5 fruit fly cellular contexts compared by ENCODE assay signal in the genomic region with DNA sequence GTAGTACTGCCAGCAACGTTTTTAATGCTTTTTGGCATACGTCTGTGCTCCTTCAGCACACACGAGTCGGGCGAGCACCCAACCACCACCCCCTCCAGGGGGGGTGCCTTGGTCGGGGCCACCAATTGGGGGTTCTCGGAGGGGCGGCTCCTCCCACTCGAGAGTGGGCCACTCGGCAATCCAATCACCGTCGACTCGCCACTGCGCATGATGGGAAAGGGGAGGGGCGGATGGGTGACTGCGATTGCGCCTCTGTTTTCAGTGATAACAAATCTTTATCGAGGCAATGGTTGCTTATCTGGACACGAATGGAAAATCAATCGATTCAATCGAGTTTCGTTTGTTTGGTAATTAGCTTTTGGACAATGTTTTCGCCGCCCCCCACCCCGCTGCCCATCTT.
A peak's percentile ranks its signal among the peaks of the same experiment; 100 is the strongest.
TF ChIP-seq lines count a peak whose summit lies in the region.

No protein-coding gene starts in this region.

- TF ChIP-seq CTCF in whole organism, embryonic (GFP tag; optimal IDR thresholded peaks at IDR 0.05; lab: Kevin White, UChicago) = no peak

TF ChIP-seq in whole organism, adult, 20 proteins besides CTCF, POLR2A, EP300 and RAD21:
- TF ChIP-seq Mnt (GFP tag; optimal IDR thresholded peaks at IDR 0.05; lab: Kevin White, UChicago) (no peak), Hr96 (GFP tag; optimal IDR thresholded peaks at IDR 0.05; lab: Kevin White, UChicago) (no peak), pad (GFP tag; optimal IDR thresholded peaks at IDR 0.05; lab: Kevin White, UChicago) (peak; percentile 25)

TF ChIP-seq in whole organism, embryonic, 481 proteins besides CTCF, POLR2A, EP300 and RAD21 (continues in another document):
- no peak for TF ChIP-seq Xbp1 (GFP tag; optimal IDR thresholded peaks at IDR 0.05; lab: Kevin White, UChicago)
- no peak for TF ChIP-seq Eip74EF (GFP tag; optimal IDR thresholded peaks at IDR 0.05; lab: Kevin White, UChicago)
- TF ChIP-seq B-H1 (GFP tag; IDR thresholded peaks at IDR 0.05; lab: Robert Waterston, UW) = no peak
- no peak for TF ChIP-seq trem (tag; optimal IDR thresholded peaks at IDR 0.05; lab: Kevin White, UChicago)
- no peak for TF ChIP-seq CG7357 (GFP tag; IDR thresholded peaks at IDR 0.05; lab: Robert Waterston, UW)
- peak; percentile 81 for TF ChIP-seq pfk (GFP tag; optimal IDR thresholded peaks at IDR 0.05; lab: Kevin White, UChicago)
- peak; percentile 99 for TF ChIP-seq sd (tag; optimal IDR thresholded peaks at IDR 0.05; lab: Kevin White, UChicago)
- no peak for TF ChIP-seq oc (tag; optimal IDR thresholded peaks at IDR 0.05; lab: Kevin White, UChicago)
- TF ChIP-seq pita (GFP tag; optimal IDR thresholded peaks at IDR 0.05; lab: Kevin White, UChicago) = no peak
- no peak for TF ChIP-seq odd (GFP tag; optimal IDR thresholded peaks at IDR 0.05; lab: Kevin White, UChicago)
- no peak for TF ChIP-seq croc (GFP tag; conservative IDR thresholded peaks at IDR 0.05; lab: Robert Waterston, UW)
- no peak for TF ChIP-seq tx (GFP tag; optimal IDR thresholded peaks at IDR 0.05; lab: Kevin White, UChicago)
- no peak for TF ChIP-seq CG12769 (tag; optimal IDR thresholded peaks at IDR 0.05; lab: Kevin White, UChicago)
- 0 out of 2 replicates have a peak, but pooled peaks have one; percentile 9 for TF ChIP-seq sob (GFP tag; IDR thresholded peaks at IDR 0.05; lab: Robert Waterston, UW)
- no peak for TF ChIP-seq CG14965 (GFP tag; optimal IDR thresholded peaks at IDR 0.05; lab: Kevin White, UChicago; ENCODE audit: borderline replicate concordance)
- no peak for TF ChIP-seq CG18764 (GFP tag; optimal IDR thresholded peaks at IDR 0.05; lab: Kevin White, UChicago)
- TF ChIP-seq CG12744 (GFP tag; optimal IDR thresholded peaks at IDR 0.05; lab: Kevin White, UChicago) = no peak
- TF ChIP-seq CG12155 (GFP tag; optimal IDR thresholded peaks at IDR 0.05; lab: Kevin White, UChicago) = no peak
- no peak for TF ChIP-seq en (GFP tag; optimal IDR thresholded peaks at IDR 0.05; lab: Kevin White, UChicago)
- no peak for TF ChIP-seq CG2202 (tag; optimal IDR thresholded peaks at IDR 0.05; lab: Kevin White, UChicago)
- no peak for TF ChIP-seq E2f2 (GFP tag; IDR thresholded peaks at IDR 0.05; lab: Robert Waterston, UW)

TF ChIP-seq in whole organism, prepupa, 60 proteins besides CTCF, POLR2A, EP300 and RAD21:
- TF ChIP-seq CG6163 (GFP tag; IDR thresholded peaks at IDR 0.05; lab: Robert Waterston, UW) (0 out of 3 replicates have a peak, but pooled peaks have one; percentile 29), CG7368 (GFP tag; optimal IDR thresholded peaks at IDR 0.05; lab: Kevin White, UChicago) (peak; percentile 31), CG3032 (tag; optimal IDR thresholded peaks at IDR 0.05; lab: Kevin White, UChicago) (no peak), net (GFP tag; optimal IDR thresholded peaks at IDR 0.05; lab: Kevin White, UChicago) (no peak)
TF ChIP-seq in whole organism, prepupa: peak in this region for 2.

TF ChIP-seq in whole organism, pupa, 21 proteins besides CTCF, POLR2A, EP300 and RAD21:
- TF ChIP-seq CG4496 (GFP tag; IDR thresholded peaks at IDR 0.05; lab: Robert Waterston, UW) (peak; percentile 30; the same call in 1 of the 3 replicates), EcR (GFP tag; optimal IDR thresholded peaks at IDR 0.05; lab: Kevin White, UChicago) (no peak)

TF ChIP-seq in whole organism, wandering third instar larva, 38 proteins besides CTCF, POLR2A, EP300 and RAD21:
- TF ChIP-seq Vsx2 (GFP tag; optimal IDR thresholded peaks at IDR 0.05; lab: Kevin White, UChicago; ENCODE audit: partially characterized antibody) (peak; percentile 60), Dfd (GFP tag; optimal IDR thresholded peaks at IDR 0.05; lab: Kevin White, UChicago) (peak; percentile 98), br (GFP tag; optimal IDR thresholded peaks at IDR 0.05; lab: Kevin White, UChicago) (no peak)
TF ChIP-seq in whole organism, wandering third instar larva: peak in this region for 2.
